Worm (Caenorhabditis elegans): ENCODE measurements around the gene lelo-1.

DNA sequence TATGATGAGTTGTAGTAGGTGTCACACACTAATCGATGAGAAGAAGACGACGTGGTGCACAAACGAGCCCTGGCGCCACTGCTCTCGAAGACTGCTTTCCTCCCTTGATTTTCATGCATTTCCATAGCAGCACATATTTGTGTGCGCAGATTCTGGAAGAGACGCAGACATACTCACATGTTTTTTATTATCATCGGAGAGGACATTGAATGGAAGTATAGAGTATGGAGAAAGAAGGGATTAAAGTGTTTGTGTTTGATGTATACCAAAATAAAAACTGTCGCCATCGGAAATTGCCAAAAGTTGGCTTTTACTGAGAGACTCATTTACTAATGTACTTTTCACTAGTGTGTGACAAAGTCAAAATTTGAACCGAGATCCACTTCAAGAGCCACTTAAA, 48.1 kb downstream of the lelo-1 start, which contains the start of gene mps-1:
- TF ChIP-seq ama-1 (optimal IDR thresholded peaks at IDR 0.05) = no peak
- no peak for TF ChIP-seq nhr-77 (tag; optimal IDR thresholded peaks at IDR 0.05)
- TF ChIP-seq fos-1 (tag; optimal IDR thresholded peaks at IDR 0.05) = no peak
- TF ChIP-seq elt-3 (tag; optimal IDR thresholded peaks at IDR 0.05) = no peak
- no peak for TF ChIP-seq nhr-11 (tag; optimal IDR thresholded peaks at IDR 0.05)
- no peak for TF ChIP-seq skn-1 (tag; optimal IDR thresholded peaks at IDR 0.05)
- no peak for TF ChIP-seq snpc-4 (tag; optimal IDR thresholded peaks at IDR 0.05)
